Worm (Caenorhabditis elegans) whole organism, L2 larva: ENCODE results near the gene blos-4.

ENCODE experiments used
- F13H6.1 ChIP-seq: sonication (generic microtip); optimal IDR thresholded peaks from 2 replicates; lab custom pipeline; 2016; ENCODE audit warnings: missing genetic modification characterization, missing compliant biosample characterization
- R02D3.7 ChIP-seq: fragments of 150-350 bp; optimal IDR thresholded peaks from 2 replicates; lab custom pipeline; 2014; ENCODE audit warnings: missing biosample characterization, missing genetic modification characterization
- alr-1 ChIP-seq: fragments of 150-350 bp; optimal IDR thresholded peaks from 2 replicates; lab custom pipeline; 2014; ENCODE audit warnings: missing biosample characterization, missing genetic modification characterization
- aly-2 ChIP-seq: fragments of 150-350 bp; optimal IDR thresholded peaks from 2 replicates; lab custom pipeline; 2014; ENCODE audit warnings: missing biosample characterization, missing genetic modification characterization
- blmp-1 ChIP-seq: sonication (generic microtip); optimal IDR thresholded peaks from 2 replicates; lab custom pipeline; 2017; ENCODE audit warnings: missing genetic modification characterization, mild to moderate bottlenecking, missing compliant biosample characterization, antibody characterized with exemption, moderate library complexity; ENCODE audit not compliant: insufficient read depth
- ceh-82 ChIP-seq: fragments of 150-350 bp; optimal IDR thresholded peaks from 2 replicates; lab custom pipeline; 2014; ENCODE audit warnings: missing biosample characterization, missing genetic modification characterization
- crh-2 ChIP-seq: sonication (generic microtip); optimal IDR thresholded peaks from 2 replicates; lab custom pipeline; 2017; ENCODE audit warnings: missing biosample characterization, missing genetic modification characterization
- elt-3 ChIP-seq: sonication (generic microtip); optimal IDR thresholded peaks from 2 replicates; lab custom pipeline; 2017; ENCODE audit warnings: missing biosample characterization, missing genetic modification characterization
- fos-1 ChIP-seq: fragments of 150-350 bp; optimal IDR thresholded peaks from 2 replicates; lab custom pipeline; 2014; ENCODE audit warnings: missing biosample characterization, missing genetic modification characterization
- gmeb-1 ChIP-seq: fragments of 150-350 bp; optimal IDR thresholded peaks from 2 replicates; lab custom pipeline; 2014; ENCODE audit warnings: missing biosample characterization, missing genetic modification characterization
- lin-11 ChIP-seq: fragments of 150-350 bp; sonication (generic microtip); optimal IDR thresholded peaks from 2 replicates; lab custom pipeline; 2014; ENCODE audit warnings: missing biosample characterization, missing genetic modification characterization, inconsistent platforms, mixed read lengths
- lin-13 ChIP-seq: fragments of 150-350 bp; optimal IDR thresholded peaks from 2 replicates; lab custom pipeline; 2014; ENCODE audit warnings: missing biosample characterization, missing genetic modification reagents, missing genetic modification characterization
- mab-5 ChIP-seq: fragments of 150-350 bp; optimal IDR thresholded peaks from 2 replicates; lab custom pipeline; 2014; ENCODE audit warnings: missing biosample characterization, missing genetic modification characterization
- mdl-1 ChIP-seq, 2 experiments: fragments of 150-350 bp in 1 of 2; sonication (generic microtip) in 1 of 2; optimal IDR thresholded peaks; 2 replicates each; lab custom pipeline; 2017; ENCODE audit warnings: missing biosample characterization in 2 of 2, missing genetic modification characterization in 2 of 2
- nhr-11 ChIP-seq: fragments of 150-350 bp; optimal IDR thresholded peaks from 2 replicates; lab custom pipeline; 2014; ENCODE audit warnings: missing biosample characterization, missing genetic modification characterization
- nhr-12 ChIP-seq: fragments of 150-350 bp; optimal IDR thresholded peaks from 2 replicates; lab custom pipeline; 2014; ENCODE audit warnings: missing biosample characterization, missing genetic modification characterization
- nhr-129 ChIP-seq: fragments of 150-350 bp; optimal IDR thresholded peaks from 2 replicates; lab custom pipeline; 2014; ENCODE audit warnings: missing biosample characterization, missing genetic modification characterization
- nhr-21 ChIP-seq: fragments of 150-350 bp; optimal IDR thresholded peaks from 2 replicates; lab custom pipeline; 2014; ENCODE audit warnings: missing biosample characterization, missing genetic modification characterization
- nhr-23 ChIP-seq: fragments of 150-350 bp; optimal IDR thresholded peaks from 2 replicates; lab custom pipeline; 2014; ENCODE audit warnings: missing biosample characterization, missing genetic modification reagents, missing genetic modification characterization
- nhr-237 ChIP-seq: fragments of 150-350 bp; optimal IDR thresholded peaks from 2 replicates; lab custom pipeline; 2014; ENCODE audit warnings: missing biosample characterization, missing genetic modification characterization
- nhr-25 ChIP-seq: fragments of 150-350 bp; sonication (generic microtip); optimal IDR thresholded peaks from 3 replicates; lab custom pipeline; 2014; ENCODE audit warnings: missing biosample characterization, missing genetic modification characterization
- nhr-6 ChIP-seq: fragments of 150-350 bp; optimal IDR thresholded peaks from 2 replicates; lab custom pipeline; 2014; ENCODE audit warnings: missing biosample characterization, missing genetic modification characterization
- nhr-77 ChIP-seq: fragments of 150-350 bp; optimal IDR thresholded peaks from 2 replicates; lab custom pipeline; 2014; ENCODE audit warnings: missing biosample characterization, missing genetic modification characterization
- sem-4 ChIP-seq: fragments of 150-350 bp; optimal IDR thresholded peaks from 2 replicates; lab custom pipeline; 2014; ENCODE audit warnings: missing biosample characterization, missing genetic modification reagents, missing genetic modification characterization
- skn-1 ChIP-seq: sonication (generic microtip); optimal IDR thresholded peaks from 2 replicates; lab custom pipeline; 2017; ENCODE audit warnings: missing biosample characterization, missing genetic modification characterization
- sma-3 ChIP-seq: sonication (generic microtip); optimal IDR thresholded peaks from 2 replicates; lab custom pipeline; 2016; ENCODE audit warnings: missing genetic modification reagents, missing genetic modification characterization, missing compliant biosample characterization
- sma-9 ChIP-seq, 2 experiments: fragments of 150-350 bp in 1 of 2; sonication (generic microtip) in 1 of 2; optimal IDR thresholded peaks; 2 replicates each; lab custom pipeline; 2014 to 2016; ENCODE audit warnings: missing genetic modification characterization in 2 of 2, mild to moderate bottlenecking in 1 of 2, missing biosample characterization in 1 of 2, missing compliant biosample characterization in 1 of 2, missing genetic modification reagents in 1 of 2, moderate library complexity in 1 of 2
- snpc-4 ChIP-seq: fragments of 150-350 bp; optimal IDR thresholded peaks from 2 replicates; lab custom pipeline; 2014; ENCODE audit warnings: missing biosample characterization, missing genetic modification characterization
- unc-55 ChIP-seq: fragments of 150-350 bp; sonication (generic microtip); optimal IDR thresholded peaks from 3 replicates; lab custom pipeline; 2014; ENCODE audit warnings: missing biosample characterization, missing genetic modification reagents, missing genetic modification characterization
- zag-1 ChIP-seq: fragments of 150-350 bp; optimal IDR thresholded peaks from 2 replicates; lab custom pipeline; 2014; ENCODE audit warnings: missing biosample characterization, missing genetic modification characterization
- ztf-1 ChIP-seq: fragments of 200-800 bp; sonication (Bioruptor generic); conservative IDR thresholded peaks from 2 replicates; pipeline ENCODE4 v1.3.6; 2022; ENCODE audit warnings: missing genetic modification characterization, missing compliant biosample characterization
- ztf-11 ChIP-seq: sonication (generic microtip); optimal IDR thresholded peaks from 2 replicates; lab custom pipeline; 2017; ENCODE audit warnings: missing biosample characterization, missing genetic modification characterization

The blos-4 gene

DNA sequence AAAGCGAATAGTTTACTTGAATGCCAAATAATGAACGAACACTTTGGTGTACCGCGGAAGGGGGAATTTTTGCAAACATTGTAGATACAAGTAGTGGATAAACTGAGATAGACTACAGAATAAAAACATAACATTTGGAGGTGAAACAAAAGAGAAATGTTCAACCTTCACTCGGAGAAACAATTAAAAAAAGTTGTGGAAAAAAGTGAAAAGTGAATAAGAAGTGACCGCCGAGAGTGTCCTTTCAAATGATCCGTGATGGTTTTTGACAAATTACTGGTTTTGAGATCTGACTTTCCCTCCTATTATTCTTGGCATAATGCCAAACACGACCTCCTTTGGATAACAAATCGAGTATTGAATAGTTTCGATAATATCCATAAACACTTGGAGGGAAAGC lies 21.3 kb upstream of the blos-4 start:
- TF ChIP-seq nhr-21 (tag; lab: Kevin White, UChicago) (no peak), sma-3 (GFP tag; lab: Kevin White, UChicago) (no peak), fos-1 (tag; lab: Kevin White, UChicago) (no peak), R02D3.7 (tag; lab: Kevin White, UChicago) (no peak), zag-1 (tag; lab: Kevin White, UChicago) (no peak)

DNA sequence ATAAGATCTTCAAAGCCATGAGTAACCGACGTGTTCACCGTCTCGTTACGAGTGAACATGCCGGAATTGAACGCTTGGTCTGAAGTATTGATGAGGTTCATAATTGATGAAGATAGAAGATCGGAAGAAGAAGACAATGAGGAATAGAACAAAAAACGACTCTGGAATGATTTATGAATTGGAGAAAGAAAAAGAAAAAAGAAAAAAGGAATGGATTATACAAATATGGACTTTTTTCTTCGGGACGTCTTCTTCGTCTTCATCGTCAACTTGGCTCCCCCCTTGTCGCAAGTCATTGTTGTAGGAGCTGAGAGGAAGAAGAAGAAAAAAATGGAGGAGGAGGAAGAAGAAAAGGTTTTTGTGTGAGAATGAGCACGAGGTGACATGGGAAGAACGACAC lies 18.1 kb upstream of the blos-4 start, which contains the start of gene srsy-2:
TSS of gene srsy-2 (minus strand) at position 101 of the 400 bp plus-strand sequence.
- TF ChIP-seq ztf-1 (GFP tag; lab: Robert Waterston, UW): no peak
- TF ChIP-seq unc-55 (GFP tag; lab: Kevin White, UChicago): peak; percentile 67
- TF ChIP-seq sem-4 (tag; lab: Kevin White, UChicago): no peak
- TF ChIP-seq mab-5 (tag; lab: Kevin White, UChicago): peak; percentile 1
- TF ChIP-seq nhr-129 (tag; lab: Kevin White, UChicago): no peak
- TF ChIP-seq skn-1 (tag; lab: Kevin White, UChicago): no peak
- peak; percentile 8 for TF ChIP-seq sma-9 (GFP tag; optimal IDR thresholded peaks at IDR 0.05; lab: Kevin White, UChicago)
- TF ChIP-seq sma-9 (tag; optimal IDR thresholded peaks at IDR 0.05; lab: Kevin White, UChicago): no peak
- TF ChIP-seq ztf-11: no peak
- no peak for TF ChIP-seq alr-1

DNA sequence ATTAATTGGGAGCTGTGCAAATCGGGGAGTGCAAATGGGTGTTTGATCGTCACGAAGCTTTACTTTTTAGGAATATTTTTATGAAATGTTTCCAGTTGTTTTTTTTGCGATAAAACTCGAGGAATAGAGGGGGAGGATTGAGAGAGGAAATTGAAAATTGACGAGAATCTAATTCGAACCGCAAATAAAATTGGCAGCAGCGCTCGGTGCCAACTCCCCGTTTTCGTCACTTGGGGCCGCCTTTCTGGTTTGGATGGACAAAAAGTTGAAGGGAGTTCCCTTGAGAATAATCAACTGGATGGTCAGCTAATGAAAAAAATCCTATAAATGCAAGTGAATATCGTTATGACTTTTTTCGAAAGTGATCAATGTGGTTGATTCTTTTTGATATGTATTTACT lies 14.9 kb upstream of the blos-4 start:
- TF ChIP-seq gmeb-1 (tag; lab: Kevin White, UChicago): no peak
- no peak for TF ChIP-seq nhr-77
- TF ChIP-seq alr-1: no peak
- no peak for TF ChIP-seq nhr-6 (tag; lab: Kevin White, UChicago)
- TF ChIP-seq R02D3.7 (tag; lab: Kevin White, UChicago): no peak
- TF ChIP-seq blmp-1 (tag; lab: Kevin White, UChicago): no peak
- TF ChIP-seq sma-3 (GFP tag; lab: Kevin White, UChicago): no peak
- no peak for TF ChIP-seq mdl-1 (tag; optimal IDR thresholded peaks at IDR 0.05; lab: Kevin White, UChicago)
- no peak for TF ChIP-seq ztf-1 (GFP tag; lab: Robert Waterston, UW)
- TF ChIP-seq sem-4 (tag; lab: Kevin White, UChicago): no peak
- TF ChIP-seq nhr-12 (tag; lab: Kevin White, UChicago): no peak
- TF ChIP-seq nhr-23 (tag; lab: Kevin White, UChicago): no peak

DNA sequence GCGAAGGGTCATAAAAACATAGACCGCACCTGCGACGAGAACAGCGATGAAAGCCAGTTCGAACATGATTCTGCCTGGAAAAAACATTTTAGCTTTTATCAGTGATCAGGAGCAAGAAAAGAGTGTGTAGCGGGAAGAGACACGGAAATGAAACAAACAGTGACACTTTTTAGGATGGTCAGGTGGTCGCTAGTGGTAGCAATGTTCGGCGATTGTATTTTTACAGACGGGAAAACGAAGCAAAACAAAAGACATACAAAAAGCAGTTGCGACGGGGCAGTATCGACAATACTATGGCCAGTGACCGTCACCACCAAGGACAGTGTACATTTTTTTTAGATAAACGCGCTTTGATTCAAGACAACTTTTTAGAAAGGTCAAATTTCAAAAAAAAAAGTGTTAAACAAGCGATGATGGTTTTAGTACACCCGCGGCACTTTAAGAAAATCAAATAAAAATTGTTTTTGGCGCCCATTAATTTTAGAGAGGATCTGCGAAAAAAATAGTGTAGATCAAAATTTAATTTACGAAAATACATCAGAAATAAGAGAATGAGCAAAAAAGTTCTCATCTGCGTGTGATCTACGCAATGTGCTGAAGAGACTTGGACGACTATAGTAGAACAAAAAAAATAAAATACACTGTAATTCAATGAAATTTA lies 9.5 kb upstream of the blos-4 start, which contains the start of gene T24H7.9:
TSS of gene T24H7.9 (minus strand) at position 74 of the 661 bp plus-strand sequence.
- TF ChIP-seq nhr-77 (no peak), elt-3 (tag; lab: Kevin White, UChicago) (no peak), fos-1 (tag; lab: Kevin White, UChicago) (peak; percentile 27)
- TF ChIP-seq, all 48 proteins: peak for 1

DNA sequence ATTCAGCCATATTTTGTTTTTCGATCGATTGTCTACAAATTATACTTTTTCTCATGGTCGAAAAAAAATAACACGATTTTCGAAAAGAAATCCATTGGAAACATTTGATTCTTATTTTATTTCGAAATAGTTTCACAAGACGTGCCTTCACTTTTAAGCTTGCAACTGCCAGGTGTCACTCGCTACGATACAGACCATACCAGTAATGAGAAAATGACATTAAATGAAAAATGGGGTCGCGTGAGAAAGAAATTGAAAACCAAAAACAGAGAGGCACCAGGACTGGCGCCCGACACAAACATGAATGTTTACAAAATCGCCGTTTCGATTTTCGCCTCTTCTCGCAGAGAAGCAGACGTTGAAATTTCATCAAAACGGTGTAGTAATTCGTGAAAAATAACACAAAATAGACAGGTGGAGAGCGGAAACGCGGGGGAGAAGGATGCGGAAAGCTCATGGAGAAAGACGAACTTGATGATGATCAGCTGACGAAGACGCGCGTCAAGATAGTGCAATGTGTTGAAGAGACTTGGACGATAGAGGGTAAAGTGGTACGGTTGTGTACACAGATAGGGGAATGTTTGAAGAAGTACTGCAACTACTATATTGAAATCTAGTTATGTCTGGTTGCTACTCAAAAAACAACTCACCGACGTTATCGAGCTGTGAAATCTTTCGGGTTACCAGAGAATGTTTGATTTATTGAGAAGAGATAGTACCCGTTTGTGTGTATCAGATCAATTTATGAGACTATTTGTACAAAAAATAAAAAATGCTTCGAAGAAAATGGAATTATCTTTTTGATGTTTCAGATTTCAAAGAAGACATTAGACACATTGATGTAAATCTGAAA lies 8.7 kb upstream of the blos-4 start:
- TF ChIP-seq F13H6.1 (tag; lab: Kevin White, UChicago) (peak; percentile 46), nhr-25 (tag; lab: Kevin White, UChicago) (peak; percentile 4), nhr-77 (no peak), nhr-129 (tag; lab: Kevin White, UChicago) (peak; percentile 21)

DNA sequence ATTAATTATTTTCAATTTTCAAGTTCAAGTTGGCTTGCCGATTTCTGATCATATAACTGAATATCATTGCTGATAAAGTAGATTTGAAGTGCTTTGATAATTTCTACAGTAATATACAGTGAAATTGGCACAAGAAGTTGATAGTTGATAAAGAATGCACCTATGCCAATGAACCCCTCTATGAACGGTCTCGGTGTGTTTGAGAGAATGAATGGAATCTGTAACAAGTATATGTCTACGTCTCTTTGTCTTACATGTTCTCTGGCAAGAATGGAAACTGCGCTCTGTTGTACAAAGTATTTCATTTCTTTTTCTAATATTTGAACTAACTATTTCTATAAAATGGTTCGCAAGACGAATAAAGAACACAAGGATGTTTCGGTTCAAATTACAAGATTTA lies 3.3 kb upstream of the blos-4 start, which contains the start of gene T24H7.8:
TSS of gene T24H7.8 (plus strand) at position 301 of the 400 bp plus-strand sequence.
- TF ChIP-seq R02D3.7 (tag; lab: Kevin White, UChicago) (no peak), nhr-12 (tag; lab: Kevin White, UChicago) (no peak), aly-2 (tag; lab: Kevin White, UChicago) (no peak), nhr-6 (tag; lab: Kevin White, UChicago) (no peak), nhr-21 (tag; lab: Kevin White, UChicago) (no peak), ceh-82 (tag; lab: Kevin White, UChicago) (no peak), nhr-11 (tag; lab: Kevin White, UChicago) (no peak), unc-55 (GFP tag; lab: Kevin White, UChicago) (no peak), sem-4 (tag; lab: Kevin White, UChicago) (no peak), nhr-237 (tag; lab: Kevin White, UChicago) (no peak), ztf-1 (GFP tag; lab: Robert Waterston, UW) (no peak), lin-11 (no peak), snpc-4 (tag; lab: Kevin White, UChicago) (no peak), crh-2 (no peak), lin-13 (no peak)
